Worm (Caenorhabditis elegans): Measurements from ENCODE around the gene pola-1.

Gene pola-1

ce11 chrIII:11157916-11158315 is 15.7 kb downstream of the pola-1 start:
- no peak for TF ChIP-seq flt-1 (GFP tag; IDR thresholded peaks at IDR 0.05)
- TF ChIP-seq med-1 (GFP tag; optimal IDR thresholded peaks at IDR 0.05; ENCODE audit: insufficient read depth), result no peak
- no peak for TF ChIP-seq tab-1 (GFP tag; IDR thresholded peaks at IDR 0.05)
- TF ChIP-seq ztf-29 (GFP tag; IDR thresholded peaks at IDR 0.05), result no peak
- TF ChIP-seq T22C8.4 (GFP tag; IDR thresholded peaks at IDR 0.05), result no peak
- TF ChIP-seq ref-1 (GFP tag; conservative IDR thresholded peaks at IDR 0.05), result no peak

- TF ChIP-seq tab-1 (GFP tag; IDR thresholded peaks at IDR 0.05) (0 out of 2 replicates have a peak, but pooled peaks have one; percentile 16), cog-1 (tag; optimal IDR thresholded peaks at IDR 0.05) (no peak)
Observed at ce11 chrIII:11169680-11170079, 27.4 kb downstream of the pola-1 start.

- TF ChIP-seq ref-1 (GFP tag; conservative IDR thresholded peaks at IDR 0.05), result no peak
- no peak for TF ChIP-seq T22C8.4 (GFP tag; IDR thresholded peaks at IDR 0.05)
- TF ChIP-seq tab-1 (GFP tag; IDR thresholded peaks at IDR 0.05), result no peak
- no peak for TF ChIP-seq flt-1 (GFP tag; IDR thresholded peaks at IDR 0.05)
Observed at ce11 chrIII:11170509-11170908, 28.3 kb downstream of the pola-1 start.

- no peak for TF ChIP-seq ztf-23 (GFP tag; IDR thresholded peaks at IDR 0.05)
- TF ChIP-seq cog-1 (tag; optimal IDR thresholded peaks at IDR 0.05), result no peak
- TF ChIP-seq ref-1 (GFP tag; conservative IDR thresholded peaks at IDR 0.05), result no peak
- TF ChIP-seq T22C8.4 (GFP tag; IDR thresholded peaks at IDR 0.05), result peak; percentile 76
- TF ChIP-seq med-1 (GFP tag; optimal IDR thresholded peaks at IDR 0.05; ENCODE audit: insufficient read depth), result no peak
Observed at ce11 chrIII:11172232-11172713, 30.0 kb downstream of the pola-1 start.

ce11 chrIII:11175642-11176217 is 33.5 kb downstream of the pola-1 start:
- TF ChIP-seq cog-1 (tag; optimal IDR thresholded peaks at IDR 0.05), result no peak
- TF ChIP-seq flt-1 (GFP tag; IDR thresholded peaks at IDR 0.05), result no peak
- no peak for TF ChIP-seq tab-1 (GFP tag; IDR thresholded peaks at IDR 0.05)
- no peak for TF ChIP-seq ztf-29 (GFP tag; IDR thresholded peaks at IDR 0.05)
- TF ChIP-seq ztf-23 (GFP tag; IDR thresholded peaks at IDR 0.05), result no peak
- TF ChIP-seq ref-1 (GFP tag; conservative IDR thresholded peaks at IDR 0.05), result no peak

- no peak for TF ChIP-seq ztf-23 (GFP tag; IDR thresholded peaks at IDR 0.05)
- no peak for TF ChIP-seq tab-1 (GFP tag; IDR thresholded peaks at IDR 0.05)
- no peak for TF ChIP-seq cog-1 (tag; optimal IDR thresholded peaks at IDR 0.05)
- no peak for TF ChIP-seq ztf-29 (GFP tag; IDR thresholded peaks at IDR 0.05)
- TF ChIP-seq T22C8.4 (GFP tag; IDR thresholded peaks at IDR 0.05), result no peak
- no peak for TF ChIP-seq med-1 (GFP tag; optimal IDR thresholded peaks at IDR 0.05; ENCODE audit: insufficient read depth)
- TF ChIP-seq flt-1 (GFP tag; IDR thresholded peaks at IDR 0.05), result no peak
- no peak for TF ChIP-seq ref-1 (GFP tag; conservative IDR thresholded peaks at IDR 0.05)
- TF ChIP-seq klf-2 (GFP tag; conservative IDR thresholded peaks at IDR 0.05), result no peak
Observed at ce11 chrIII:11185483-11186115, 43.4 kb downstream of the pola-1 start.

- TF ChIP-seq med-1 (GFP tag; optimal IDR thresholded peaks at IDR 0.05; ENCODE audit: insufficient read depth) (no peak), cog-1 (tag; optimal IDR thresholded peaks at IDR 0.05) (no peak), T22C8.4 (GFP tag; IDR thresholded peaks at IDR 0.05) (no peak), ztf-29 (GFP tag; IDR thresholded peaks at IDR 0.05) (no peak), ref-1 (GFP tag; conservative IDR thresholded peaks at IDR 0.05) (no peak), flt-1 (GFP tag; IDR thresholded peaks at IDR 0.05) (no peak), ztf-23 (GFP tag; IDR thresholded peaks at IDR 0.05) (no peak), tab-1 (GFP tag; IDR thresholded peaks at IDR 0.05) (no peak), klf-2 (GFP tag; conservative IDR thresholded peaks at IDR 0.05) (no peak)
Observed at ce11 chrIII:11188132-11188531, 45.9 kb downstream of the pola-1 start.

- TF ChIP-seq ref-1 (GFP tag; conservative IDR thresholded peaks at IDR 0.05) (no peak), med-1 (GFP tag; optimal IDR thresholded peaks at IDR 0.05; ENCODE audit: insufficient read depth) (no peak), ztf-29 (GFP tag; IDR thresholded peaks at IDR 0.05) (no peak), klf-2 (GFP tag; conservative IDR thresholded peaks at IDR 0.05) (no peak), T22C8.4 (GFP tag; IDR thresholded peaks at IDR 0.05) (no peak), flt-1 (GFP tag; IDR thresholded peaks at IDR 0.05) (no peak), ztf-23 (GFP tag; IDR thresholded peaks at IDR 0.05) (no peak), cog-1 (tag; optimal IDR thresholded peaks at IDR 0.05) (no peak), tab-1 (GFP tag; IDR thresholded peaks at IDR 0.05) (no peak)
Observed at ce11 chrIII:11193251-11193650, 51.0 kb downstream of the pola-1 start.

ce11 chrIII:11194123-11194522 is 51.9 kb downstream of the pola-1 start:
- TF ChIP-seq med-1 (GFP tag; optimal IDR thresholded peaks at IDR 0.05; ENCODE audit: insufficient read depth), result no peak
- 0 out of 2 replicates have a peak, but pooled peaks have one; percentile 29 for TF ChIP-seq ztf-29 (GFP tag; IDR thresholded peaks at IDR 0.05)

ce11 chrIII:11195140-11195539 is 52.9 kb downstream of the pola-1 start, which contains the start of gene tra-1:
TSS of gene tra-1 (minus strand) at chrIII:11195201.
- TF ChIP-seq ref-1 (GFP tag; conservative IDR thresholded peaks at IDR 0.05) (no peak), T22C8.4 (GFP tag; IDR thresholded peaks at IDR 0.05) (no peak), flt-1 (GFP tag; IDR thresholded peaks at IDR 0.05) (no peak), tab-1 (GFP tag; IDR thresholded peaks at IDR 0.05) (no peak), med-1 (GFP tag; optimal IDR thresholded peaks at IDR 0.05; ENCODE audit: insufficient read depth) (no peak), ztf-29 (GFP tag; IDR thresholded peaks at IDR 0.05) (no peak), ztf-23 (GFP tag; IDR thresholded peaks at IDR 0.05) (no peak), klf-2 (GFP tag; conservative IDR thresholded peaks at IDR 0.05) (no peak), cog-1 (tag; optimal IDR thresholded peaks at IDR 0.05) (no peak)
